Worm (Caenorhabditis elegans): Measurements from ENCODE around the gene srab-6.

The srab-6 gene

DNA sequence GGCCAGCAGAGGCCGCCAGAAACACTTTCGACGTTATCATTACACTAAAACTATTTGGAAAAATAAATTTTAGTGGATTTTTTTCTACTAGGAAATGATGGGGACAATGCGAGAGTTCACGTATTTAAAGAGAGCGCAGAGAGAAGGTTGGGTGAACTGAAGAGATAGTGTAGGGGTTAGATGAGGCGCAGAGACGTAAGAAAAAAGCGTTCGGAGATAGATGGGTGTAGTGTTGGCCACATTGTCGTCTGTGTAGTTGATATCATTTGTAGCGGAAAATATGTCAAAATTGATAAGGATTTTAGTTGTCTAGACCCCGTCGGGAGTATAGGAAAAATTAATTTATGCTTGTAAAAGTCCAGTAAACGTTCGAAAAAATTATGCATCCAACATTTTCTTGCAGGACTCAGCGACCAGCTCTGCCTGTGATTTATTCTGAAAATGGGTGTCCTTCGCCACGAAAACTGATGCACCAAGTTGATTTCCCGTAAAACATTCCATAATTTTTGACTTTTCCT lies 41.4 kb upstream of the srab-6 start, which contains the start of the genes Y73C8B.3 and Y73C8B.9 (continued):
- TF ChIP-seq zfp-3 (GFP tag; conservative IDR thresholded peaks at IDR 0.05) (no peak), ceh-82 (tag; optimal IDR thresholded peaks at IDR 0.05) (no peak), hmg-1.1 (GFP tag; IDR thresholded peaks at IDR 0.05) (peak; percentile 63; the same call in 1 of the 2 replicates), ceh-28 (tag; optimal IDR thresholded peaks at IDR 0.05) (no peak), madf-9 (GFP tag; conservative IDR thresholded peaks at IDR 0.05) (no peak), ZK337.2 (GFP tag; IDR thresholded peaks at IDR 0.05) (no peak), vab-7 (GFP tag; IDR thresholded peaks at IDR 0.05) (no peak), nhr-111 (GFP tag; optimal IDR thresholded peaks at IDR 0.05) (no peak), F37D6.2 (tag; optimal IDR thresholded peaks at IDR 0.05) (no peak), unc-62 (GFP tag; optimal IDR thresholded peaks at IDR 0.05 in 1 of 2) (peak in 1 of 2 experiments; percentile 83), unc-62 (tag; optimal IDR thresholded peaks at IDR 0.05) (no peak), aly-2 (tag; optimal IDR thresholded peaks at IDR 0.05) (no peak), Y48G9A.11 (GFP tag; IDR thresholded peaks at IDR 0.05) (no peak), F26F4.8 (GFP tag; conservative IDR thresholded peaks at IDR 0.05) (no peak), lin-39 (tag; optimal IDR thresholded peaks at IDR 0.05) (no peak), nhr-237 (tag; optimal IDR thresholded peaks at IDR 0.05) (no peak), pqm-1 (tag; optimal IDR thresholded peaks at IDR 0.05) (no peak), fkh-10 (GFP tag; optimal IDR thresholded peaks at IDR 0.05) (no peak), zip-2 (tag; optimal IDR thresholded peaks at IDR 0.05) (no peak), spr-1 (tag; optimal IDR thresholded peaks at IDR 0.05) (no peak), lin-13 (GFP tag; optimal IDR thresholded peaks at IDR 0.05) (no peak), unc-130 (GFP tag; optimal IDR thresholded peaks at IDR 0.05) (no peak), lin-29 (GFP tag; IDR thresholded peaks at IDR 0.05) (no peak), daf-8 (GFP tag; IDR thresholded peaks at IDR 0.05) (no peak), snpc-1.2 (GFP tag; IDR thresholded peaks at IDR 0.05) (no peak), T26A8.4 (GFP tag; IDR thresholded peaks at IDR 0.05) (no peak; the same call in 1 of the 2 replicates), ceh-20 (GFP tag; IDR thresholded peaks at IDR 0.05) (peak; percentile 40; the same call in 1 of the 2 replicates), mes-2 (tag; optimal IDR thresholded peaks at IDR 0.05; ENCODE audit: poor library complexity, severe bottlenecking) (peak; percentile 39), ama-1 (optimal IDR thresholded peaks at IDR 0.05) (no peak), mxl-3 (GFP tag; optimal IDR thresholded peaks at IDR 0.05) (peak; percentile 43), saeg-2 (GFP tag; IDR thresholded peaks at IDR 0.05) (no peak), php-3 (GFP tag; IDR thresholded peaks at IDR 0.05) (0 out of 2 replicates have a peak, but pooled peaks have one; percentile 14), ceh-62 (tag; optimal IDR thresholded peaks at IDR 0.05) (no peak), ceh-44 (GFP tag; IDR thresholded peaks at IDR 0.05) (no peak), dve-1 (tag; optimal IDR thresholded peaks at IDR 0.05; ENCODE audit: insufficient read depth) (peak; percentile 59), fos-1 (tag; optimal IDR thresholded peaks at IDR 0.05) (no peak), lin-15B (tag; optimal IDR thresholded peaks at IDR 0.05) (no peak), Y5F2A.4 (GFP tag; optimal IDR thresholded peaks at IDR 0.05) (no peak), lsy-2 (tag; optimal IDR thresholded peaks at IDR 0.05) (peak in 1 of 2 experiments; percentile 21), nhr-41 (GFP tag; IDR thresholded peaks at IDR 0.05) (no peak), nhr-6 (tag; optimal IDR thresholded peaks at IDR 0.05) (no peak), spr-3 (GFP tag; optimal IDR thresholded peaks at IDR 0.05) (no peak), jun-1 (tag; optimal IDR thresholded peaks at IDR 0.05) (no peak), zfp-2 (tag; optimal IDR thresholded peaks at IDR 0.05) (no peak), ctbp-1 (GFP tag; IDR thresholded peaks at IDR 0.05) (no peak), cey-2 (tag; optimal IDR thresholded peaks at IDR 0.05; ENCODE audit: borderline replicate concordance, insufficient read depth) (peak; percentile 22), nhr-28 (tag; optimal IDR thresholded peaks at IDR 0.05) (peak; percentile 100), mep-1 (tag; optimal IDR thresholded peaks at IDR 0.05) (peak; percentile 1), Y75B8A.6 (GFP tag; IDR thresholded peaks at IDR 0.05) (no peak), tag-97 (GFP tag; IDR thresholded peaks at IDR 0.05) (no peak), hlh-11 (tag; optimal IDR thresholded peaks at IDR 0.05) (peak; percentile 72), R02D3.7 (tag; optimal IDR thresholded peaks at IDR 0.05) (no peak)

Data from whole organism, L4 larva.